Worm (Caenorhabditis elegans) whole organism, mixed stage, embryonic: ENCODE data around the gene F31E3.6.

Source experiments
- M03D4.4 ChIP-seq: sonication (generic microtip); optimal IDR thresholded peaks from 2 replicates; lab custom pipeline; 2017; ENCODE audit warnings: mild to moderate bottlenecking, missing genetic modification characterization, missing compliant biosample characterization
- bed-3 ChIP-seq: fragments of 200-800 bp; sonication (Bioruptor generic); optimal IDR thresholded peaks from 3 replicates; lab custom pipeline; 2018; ENCODE audit warnings: mild to moderate bottlenecking, missing genetic modification characterization, moderate library complexity, missing compliant biosample characterization
- blmp-1 ChIP-seq: fragments of 150-350 bp; optimal IDR thresholded peaks from 2 replicates; lab custom pipeline; 2014; ENCODE audit warnings: missing biosample characterization, missing genetic modification characterization
- elt-3 ChIP-seq: fragments of 150-350 bp; optimal IDR thresholded peaks from 2 replicates; lab custom pipeline; 2014; ENCODE audit warnings: missing biosample characterization, missing genetic modification characterization
- ham-2 ChIP-seq: fragments of 200-800 bp; sonication (Bioruptor generic); optimal IDR thresholded peaks from 2 replicates; lab custom pipeline; 2018; ENCODE audit warnings: mild to moderate bottlenecking, missing genetic modification characterization, missing compliant biosample characterization
- mep-1 ChIP-seq: fragments of 150-350 bp; optimal IDR thresholded peaks from 2 replicates; lab custom pipeline; 2017; ENCODE audit warnings: missing biosample characterization, missing genetic modification reagents, missing genetic modification characterization, inconsistent platforms
- nhr-12 ChIP-seq: fragments of 150-350 bp; optimal IDR thresholded peaks from 2 replicates; lab custom pipeline; 2014; ENCODE audit warnings: missing biosample characterization, missing genetic modification characterization
- nhr-28 ChIP-seq: fragments of 150-350 bp; optimal IDR thresholded peaks from 2 replicates; lab custom pipeline; 2014; ENCODE audit warnings: missing biosample characterization, missing genetic modification characterization

ce11 chrIII:6935269-6936017 is 46.4 kb upstream of the F31E3.6 start, which contains the start of the genes F57B9.8 and coq-2:
- no peak for TF ChIP-seq M03D4.4
- TF ChIP-seq bed-3, result no peak
- TF ChIP-seq ham-2 (GFP tag; lab: Kevin White, UChicago), result no peak
- no peak for TF ChIP-seq mep-1 (tag; lab: Kevin White, UChicago)
- TF ChIP-seq nhr-12 (tag; lab: Kevin White, UChicago), result no peak
- TF ChIP-seq elt-3 (tag; lab: Kevin White, UChicago), result no peak
- no peak for TF ChIP-seq blmp-1 (tag; lab: Kevin White, UChicago)
- no peak for TF ChIP-seq nhr-28 (tag; lab: Kevin White, UChicago)
